Fruit fly (Drosophila melanogaster) whole organism, larva: Measurements from ENCODE around the gene Traf4.

ENCODE experiments used
- noc ChIP-seq: fragments of 200-800 bp; sonication (Bioruptor generic); optimal IDR thresholded peaks from 3 replicates; lab custom pipeline; 2019; ENCODE audit warnings: missing biosample characterization, mild to moderate bottlenecking, missing genetic modification characterization, moderate library complexity

The Traf4 gene

dm6 chr2L:4350683-4351324 lies 10.9 kb upstream of the Traf4 start:
- TF ChIP-seq noc (tag; lab: Kevin White, UChicago): no peak

- TF ChIP-seq noc (tag; lab: Kevin White, UChicago): no peak
These were observed 9.1 kb upstream of the Traf4 start, which contains the start of gene CG15429 for dm6 chr2L:4352675-4353074. CG15429 (plus strand) TSS chr2L:4352975.

dm6 chr2L:4355066-4355465 lies 6.7 kb upstream of the Traf4 start:
- no peak for TF ChIP-seq noc (tag; lab: Kevin White, UChicago)

- TF ChIP-seq noc (tag; lab: Kevin White, UChicago): no peak
These were observed 2.6 kb upstream of the Traf4 start for dm6 chr2L:4359156-4359555.

dm6 chr2L:4360882-4361281 lies 843 bp upstream of the Traf4 start:
- TF ChIP-seq noc (tag; lab: Kevin White, UChicago): no peak

dm6 chr2L:4363707-4364270 lies 2.1 kb downstream of the Traf4 start:
- TF ChIP-seq noc (tag; lab: Kevin White, UChicago): no peak

dm6 chr2L:4364914-4365313 lies 3.2 kb downstream of the Traf4 start:
- TF ChIP-seq noc (tag; lab: Kevin White, UChicago): no peak

- TF ChIP-seq noc (tag; lab: Kevin White, UChicago): no peak
These were observed 4.1 kb downstream of the Traf4 start for dm6 chr2L:4365792-4366326.

- no peak for TF ChIP-seq noc (tag; lab: Kevin White, UChicago)
These were observed 4.9 kb downstream of the Traf4 start for dm6 chr2L:4366652-4367051.

- TF ChIP-seq noc (tag; lab: Kevin White, UChicago): no peak
These were observed 7.0 kb downstream of the Traf4 start for dm6 chr2L:4368553-4369268.

- TF ChIP-seq noc (tag; lab: Kevin White, UChicago): no peak
These were observed 8.3 kb downstream of the Traf4 start for dm6 chr2L:4370007-4370521.

dm6 chr2L:4370592-4370991 lies 8.9 kb downstream of the Traf4 start:
- no peak for TF ChIP-seq noc (tag; lab: Kevin White, UChicago)

- TF ChIP-seq noc (tag; lab: Kevin White, UChicago): no peak
These were observed 9.9 kb downstream of the Traf4 start for dm6 chr2L:4371516-4372136.

dm6 chr2L:4372802-4373570 lies 11.3 kb downstream of the Traf4 start:
- no peak for TF ChIP-seq noc (tag; lab: Kevin White, UChicago)
